Worm (Caenorhabditis elegans) whole organism, L4 larva: ENCODE data around the gene Y15E3A.4.

ENCODE experiments used
- T26A8.4 ChIP-seq: fragments of 200-800 bp; sonication (Bioruptor generic); IDR thresholded peaks from 2 replicates; pipeline ENCODE4 v1.3.6; 2022; ENCODE audit warnings: missing genetic modification characterization, missing compliant biosample characterization
- Y105C5A.15 ChIP-seq: fragments of 200-800 bp; sonication (Bioruptor generic); IDR thresholded peaks from 2 replicates; pipeline ENCODE4 v1.3.6; 2022; ENCODE audit warnings: missing genetic modification characterization, missing compliant biosample characterization
- ZK546.5 ChIP-seq, 2 experiments: sonication (generic microtip); optimal IDR thresholded peaks; 2 replicates each; lab custom pipeline; 2017; ENCODE audit warnings: missing biosample characterization in 2 of 2, missing genetic modification characterization in 2 of 2
- ama-1 ChIP-seq: fragments of 150-350 bp; optimal IDR thresholded peaks from 2 replicates; lab custom pipeline; 2014; ENCODE audit warnings: inconsistent platforms, mixed read lengths
- dmd-8 ChIP-seq: fragments of 200-800 bp; sonication (Bioruptor generic); IDR thresholded peaks from 2 replicates; pipeline ENCODE4 v1.3.6; 2022; ENCODE audit warnings: missing genetic modification characterization, missing compliant biosample characterization
- lin-13 ChIP-seq: fragments of 150-350 bp; optimal IDR thresholded peaks from 2 replicates; lab custom pipeline; 2014; ENCODE audit warnings: missing biosample characterization, missing genetic modification reagents, missing genetic modification characterization
- lin-39 ChIP-seq: fragments of 150-350 bp; optimal IDR thresholded peaks from 2 replicates; lab custom pipeline; 2014; ENCODE audit warnings: missing biosample characterization, missing genetic modification reagents, missing genetic modification characterization
- mxl-2 ChIP-seq: fragments of 200-800 bp; sonication (Bioruptor generic); conservative IDR thresholded peaks from 2 replicates; pipeline ENCODE4 v1.3.6; 2022; ENCODE audit warnings: missing genetic modification reagents, missing genetic modification characterization, missing compliant biosample characterization
- nhr-10 ChIP-seq: fragments of 150-350 bp; optimal IDR thresholded peaks from 2 replicates; lab custom pipeline; 2014; ENCODE audit warnings: missing biosample characterization, missing genetic modification characterization
- nhr-237 ChIP-seq: sonication (generic microtip); optimal IDR thresholded peaks from 2 replicates; lab custom pipeline; 2017; ENCODE audit warnings: missing biosample characterization, missing genetic modification characterization
- nhr-77 ChIP-seq: fragments of 150-350 bp; optimal IDR thresholded peaks from 2 replicates; lab custom pipeline; 2014; ENCODE audit warnings: missing biosample characterization, missing genetic modification characterization
- unc-39 ChIP-seq: sonication (generic microtip); optimal IDR thresholded peaks from 2 replicates; lab custom pipeline; 2017; ENCODE audit warnings: missing biosample characterization, missing genetic modification characterization
- unc-62 ChIP-seq, 3 experiments: fragments of 150-350 bp in 1 of 3; sonication (generic microtip); optimal IDR thresholded peaks in 2 of 3; peaks in 1 of 3; 1 replicate in 1 of 3; 2 replicates in 2 of 3; lab custom pipeline; 2014 to 2017; ENCODE audit warnings: missing biosample characterization in 3 of 3, missing genetic modification characterization in 3 of 3, missing genetic modification reagents in 3 of 3, missing genotype in 1 of 3

ce11 chrX:15312681-15313080 lies 18.1 kb upstream of the Y15E3A.4 start:
- no peak for TF ChIP-seq nhr-237 (tag; lab: Kevin White, UChicago)
- no peak for TF ChIP-seq unc-39 (tag; lab: Kevin White, UChicago)
- TF ChIP-seq unc-62 (GFP tag; optimal IDR thresholded peaks at IDR 0.05 in 1 of 2; lab: Kevin White, UChicago), result no peak
- TF ChIP-seq unc-62 (tag; optimal IDR thresholded peaks at IDR 0.05; lab: Kevin White, UChicago), result no peak
- TF ChIP-seq mxl-2 (GFP tag; lab: Robert Waterston, UW), result no peak
- no peak for TF ChIP-seq lin-13
- no peak for TF ChIP-seq dmd-8 (GFP tag; lab: Robert Waterston, UW)
- TF ChIP-seq Y105C5A.15 (GFP tag; lab: Robert Waterston, UW), result no peak
- TF ChIP-seq ama-1 (lab: Kevin White, UChicago), result no peak
- no peak for TF ChIP-seq T26A8.4 (GFP tag; lab: Robert Waterston, UW)
- no peak for TF ChIP-seq nhr-10 (tag; lab: Kevin White, UChicago)
- TF ChIP-seq ZK546.5 (tag; optimal IDR thresholded peaks at IDR 0.05; lab: Kevin White, UChicago), result no peak
- TF ChIP-seq lin-39 (tag; lab: Kevin White, UChicago), result no peak
- no peak for TF ChIP-seq nhr-77 (tag; lab: Kevin White, UChicago)
